Fruit fly (Drosophila melanogaster) whole organism, embryonic: ENCODE results near the gene MED15.

ENCODE experiments used
- CG10274 ChIP-seq: fragments of 200-800 bp; sonication (Bioruptor generic); optimal IDR thresholded peaks from 3 replicates; lab custom pipeline; 2017; ENCODE audit warnings: missing biosample characterization, mild to moderate bottlenecking, missing genetic modification characterization
- CG11247 ChIP-seq: fragments of 200-800 bp; sonication (Bioruptor generic); IDR thresholded peaks from 2 replicates; pipeline ENCODE4 v1.3.6; 2022; ENCODE audit warnings: missing biosample characterization, missing genetic modification characterization
- CG11695 ChIP-seq: fragments of 200-800 bp; sonication (Bioruptor generic); IDR thresholded peaks from 3 replicates; pipeline ENCODE4 v1.3.6; 2022; ENCODE audit warnings: missing biosample characterization, missing genetic modification characterization
- CG14014 ChIP-seq: fragments of 200-800 bp; sonication (Bioruptor generic); IDR thresholded peaks from 2 replicates; pipeline ENCODE4 v1.3.6; 2022; ENCODE audit warnings: missing biosample characterization, missing genetic modification characterization
- CG14667 ChIP-seq: fragments of 200-800 bp; sonication (Bioruptor generic); IDR thresholded peaks from 2 replicates; pipeline ENCODE4 v1.3.6; 2022; ENCODE audit warnings: missing biosample characterization, missing genetic modification characterization
- CG15696 ChIP-seq: fragments of 200-800 bp; sonication (Bioruptor generic); optimal IDR thresholded peaks from 2 replicates; lab custom pipeline; 2019; ENCODE audit warnings: missing biosample characterization, mild to moderate bottlenecking, missing genetic modification characterization, moderate library complexity
- CG17359 ChIP-seq: fragments of 200-800 bp; sonication (Bioruptor generic); optimal IDR thresholded peaks from 3 replicates; lab custom pipeline; 2018; ENCODE audit warnings: missing biosample characterization, mild to moderate bottlenecking, missing genetic modification characterization, moderate library complexity
- CG17568 ChIP-seq: fragments of 200-800 bp; sonication (Bioruptor generic); optimal IDR thresholded peaks from 2 replicates; lab custom pipeline; 2018; ENCODE audit warnings: missing biosample characterization, mild to moderate bottlenecking, missing genetic modification characterization, moderate library complexity
- CG33557 ChIP-seq: fragments of 200-800 bp; sonication (Bioruptor generic); optimal IDR thresholded peaks from 2 replicates; lab custom pipeline; 2019; ENCODE audit warnings: missing biosample characterization, mild to moderate bottlenecking, missing genetic modification characterization, moderate library complexity
- CG4328 ChIP-seq: fragments of 200-800 bp; sonication (Bioruptor generic); optimal IDR thresholded peaks from 3 replicates; lab custom pipeline; 2017; ENCODE audit warnings: missing biosample characterization, missing genetic modification reagents, missing genetic modification characterization
- CG5245 ChIP-seq: fragments of 200-800 bp; sonication (Bioruptor generic); optimal IDR thresholded peaks from 3 replicates; lab custom pipeline; 2016; ENCODE audit warnings: missing biosample characterization, missing genetic modification characterization
- CG6765 ChIP-seq: fragments of 200-800 bp; sonication (Bioruptor generic); optimal IDR thresholded peaks from 3 replicates; lab custom pipeline; 2017; ENCODE audit warnings: missing biosample characterization, mild to moderate bottlenecking, missing genetic modification characterization
- CG6854 ChIP-seq: fragments of 200-800 bp; sonication (Bioruptor generic); optimal IDR thresholded peaks from 3 replicates; lab custom pipeline; 2017; ENCODE audit warnings: missing biosample characterization, mild to moderate bottlenecking, missing genetic modification characterization
- CG7786 ChIP-seq: fragments of 200-800 bp; sonication (Bioruptor generic); optimal IDR thresholded peaks from 2 replicates; lab custom pipeline; 2016; ENCODE audit warnings: missing biosample characterization, missing genetic modification characterization
- CG8290 ChIP-seq, 3 experiments: fragments of 200-800 bp; sonication (Bioruptor generic); optimal IDR thresholded peaks; 2 replicates each; lab custom pipeline; 2016 to 2019; ENCODE audit warnings: missing biosample characterization in 3 of 3, missing genetic modification characterization in 3 of 3, mild to moderate bottlenecking in 2 of 3, moderate library complexity in 1 of 3
- CG8388 ChIP-seq: fragments of 200-800 bp; sonication (Bioruptor generic); optimal IDR thresholded peaks from 2 replicates; lab custom pipeline; 2019; ENCODE audit warnings: missing biosample characterization, mild to moderate bottlenecking, missing genetic modification characterization, moderate library complexity
- CG9215 ChIP-seq: fragments of 200-800 bp; sonication (Bioruptor generic); IDR thresholded peaks from 2 replicates; pipeline ENCODE4 v1.3.6; 2022; ENCODE audit warnings: missing biosample characterization, missing genetic modification characterization
- CG9437 ChIP-seq: fragments of 200-800 bp; sonication (Bioruptor generic); optimal IDR thresholded peaks from 2 replicates; lab custom pipeline; 2018; ENCODE audit warnings: missing biosample characterization, mild to moderate bottlenecking, missing genetic modification characterization
- Camta ChIP-seq: fragments of 200-800 bp; sonication (Bioruptor generic); optimal IDR thresholded peaks from 2 replicates; lab custom pipeline; 2016; ENCODE audit warnings: missing biosample characterization, missing genetic modification characterization
- D19B ChIP-seq: fragments of 200-800 bp; sonication (Bioruptor generic); optimal IDR thresholded peaks from 2 replicates; lab custom pipeline; 2017; ENCODE audit warnings: missing biosample characterization, mild to moderate bottlenecking, missing genetic modification characterization
- Dip3 ChIP-seq: fragments of 200-800 bp; sonication (Bioruptor generic); optimal IDR thresholded peaks from 3 replicates; lab custom pipeline; 2016; ENCODE audit warnings: missing biosample characterization, missing genetic modification characterization
- HHEX ChIP-seq: fragments of 200-800 bp; sonication (Bioruptor generic); optimal IDR thresholded peaks from 3 replicates; lab custom pipeline; 2017; ENCODE audit warnings: missing biosample characterization, mild to moderate bottlenecking, missing genetic modification characterization, missing genetic modification reagents
- Meics ChIP-seq: fragments of 200-800 bp; sonication (Bioruptor generic); optimal IDR thresholded peaks from 2 replicates; lab custom pipeline; 2017; ENCODE audit warnings: missing biosample characterization, mild to moderate bottlenecking, missing genetic modification characterization
- Stat92E ChIP-seq, 3 experiments: fragments of >200 bp in 2 of 3; fragments of 200-800 bp in 1 of 3; sonication (Bioruptor generic) in 1 of 3; optimal IDR thresholded peaks; 2 replicates each; lab custom pipeline; 2017 to 2019; ENCODE audit warnings: missing biosample characterization in 3 of 3, missing genetic modification characterization in 3 of 3, mild to moderate bottlenecking in 1 of 3, moderate library complexity in 1 of 3
- TFAM ChIP-seq: fragments of 200-800 bp; sonication (Bioruptor generic); optimal IDR thresholded peaks from 2 replicates; lab custom pipeline; 2017; ENCODE audit warnings: missing biosample characterization, missing genetic modification characterization, inconsistent platforms
- Taf1 ChIP-seq: fragments of 200-800 bp; sonication (Bioruptor generic); IDR thresholded peaks from 2 replicates; pipeline ENCODE4 v1.3.6; 2022; ENCODE audit warnings: missing biosample characterization, missing genetic modification characterization
- Vsx1 ChIP-seq: fragments of 200-800 bp; sonication (Bioruptor generic); optimal IDR thresholded peaks from 2 replicates; lab custom pipeline; 2017; ENCODE audit warnings: missing biosample characterization, mild to moderate bottlenecking, missing genetic modification characterization, missing genetic modification reagents
- ap ChIP-seq: fragments of 200-800 bp; sonication (Bioruptor generic); IDR thresholded peaks from 2 replicates; pipeline ENCODE4 v1.3.6; 2022; ENCODE audit warnings: missing biosample characterization, missing genetic modification characterization
- ara ChIP-seq: fragments of 200-800 bp; sonication (Bioruptor generic); IDR thresholded peaks from 2 replicates; pipeline ENCODE4 v1.3.6; 2022; ENCODE audit warnings: missing biosample characterization, missing genetic modification characterization
- bab2 ChIP-seq: fragments of 200-800 bp; sonication (Bioruptor generic); optimal IDR thresholded peaks from 2 replicates; lab custom pipeline; 2016; ENCODE audit warnings: missing biosample characterization, missing genetic modification characterization
- bcd ChIP-seq: fragments of 200-800 bp; sonication (Bioruptor generic); optimal IDR thresholded peaks from 2 replicates; lab custom pipeline; 2017; ENCODE audit warnings: missing biosample characterization, mild to moderate bottlenecking, missing genetic modification characterization
- caup ChIP-seq: fragments of 200-800 bp; sonication (Bioruptor generic); optimal IDR thresholded peaks from 3 replicates; lab custom pipeline; 2017; ENCODE audit warnings: missing biosample characterization, mild to moderate bottlenecking, missing genetic modification characterization, moderate library complexity; ENCODE audit not compliant: severe bottlenecking
- ci ChIP-seq: fragments of 200-800 bp; sonication (Bioruptor generic); IDR thresholded peaks from 3 replicates; pipeline ENCODE4 v1.3.6; 2022; ENCODE audit warnings: missing biosample characterization, missing genetic modification characterization
- ems ChIP-seq: fragments of 200-800 bp; sonication (Bioruptor generic); optimal IDR thresholded peaks from 3 replicates; lab custom pipeline; 2016; ENCODE audit warnings: missing biosample characterization, missing genetic modification characterization
- gcm2 ChIP-seq: fragments of 200-800 bp; sonication (Bioruptor generic); optimal IDR thresholded peaks from 2 replicates; lab custom pipeline; 2016; ENCODE audit warnings: missing biosample characterization, missing genetic modification characterization
- her ChIP-seq: fragments of 200-800 bp; sonication (Bioruptor generic); optimal IDR thresholded peaks from 2 replicates; lab custom pipeline; 2016; ENCODE audit warnings: missing biosample characterization, missing genetic modification characterization
- insv ChIP-seq, 2 experiments: fragments of 200-800 bp; sonication (Bioruptor generic); optimal IDR thresholded peaks; 3 replicates each; lab custom pipeline; 2016 to 2018; ENCODE audit warnings: missing biosample characterization in 2 of 2, missing genetic modification characterization in 2 of 2
- lbe ChIP-seq: fragments of 200-800 bp; sonication (Bioruptor generic); optimal IDR thresholded peaks from 2 replicates; lab custom pipeline; 2016; ENCODE audit warnings: missing biosample characterization, mild to moderate bottlenecking, missing genetic modification characterization
- otp ChIP-seq: fragments of 200-800 bp; sonication (Bioruptor generic); IDR thresholded peaks from 3 replicates; pipeline ENCODE4, ENCODE4 v1.3.6; 2022; ENCODE audit warnings: missing biosample characterization, missing genetic modification characterization
- pfk ChIP-seq: fragments of 200-800 bp; sonication (Bioruptor generic); optimal IDR thresholded peaks from 2 replicates; lab custom pipeline; 2018; ENCODE audit warnings: missing biosample characterization, mild to moderate bottlenecking, missing genetic modification characterization, moderate library complexity
- phol ChIP-seq: fragments of 200-800 bp; sonication (Bioruptor generic); optimal IDR thresholded peaks from 3 replicates; lab custom pipeline; 2018; ENCODE audit warnings: missing biosample characterization, mild to moderate bottlenecking, missing genetic modification characterization, moderate library complexity
- scrt ChIP-seq: fragments of 200-800 bp; sonication (Bioruptor generic); optimal IDR thresholded peaks from 2 replicates; lab custom pipeline; 2018; ENCODE audit warnings: missing biosample characterization, mild to moderate bottlenecking, missing genetic modification characterization, moderate library complexity
- sens-2 ChIP-seq: fragments of 200-800 bp; sonication (Bioruptor generic); IDR thresholded peaks from 2 replicates; pipeline ENCODE4 v1.3.6; 2022; ENCODE audit warnings: missing biosample characterization, missing genetic modification characterization
- sima ChIP-seq: fragments of 200-800 bp; sonication (Bioruptor generic); optimal IDR thresholded peaks from 2 replicates; lab custom pipeline; 2016; ENCODE audit warnings: missing biosample characterization, missing genetic modification characterization
- slp2 ChIP-seq: fragments of 200-800 bp; sonication (Bioruptor generic); optimal IDR thresholded peaks from 2 replicates; lab custom pipeline; 2016; ENCODE audit warnings: missing biosample characterization, missing genetic modification characterization
- sqz ChIP-seq: fragments of 200-800 bp; sonication (Bioruptor generic); optimal IDR thresholded peaks from 3 replicates; lab custom pipeline; 2018; ENCODE audit warnings: missing biosample characterization, mild to moderate bottlenecking, missing genetic modification characterization
- tup ChIP-seq: fragments of 200-800 bp; sonication (Bioruptor generic); optimal IDR thresholded peaks from 2 replicates; lab custom pipeline; 2016; ENCODE audit warnings: missing biosample characterization, mild to moderate bottlenecking, missing genetic modification characterization, moderate library complexity
- tx ChIP-seq: fragments of 200-800 bp; sonication (Bioruptor generic); optimal IDR thresholded peaks from 2 replicates; lab custom pipeline; 2016; ENCODE audit warnings: missing biosample characterization, missing genetic modification characterization
- vfl ChIP-seq: fragments of 200-800 bp; sonication (Bioruptor generic); optimal IDR thresholded peaks from 2 replicates; lab custom pipeline; 2016; ENCODE audit warnings: missing biosample characterization, missing genetic modification characterization

Gene MED15

DNA sequence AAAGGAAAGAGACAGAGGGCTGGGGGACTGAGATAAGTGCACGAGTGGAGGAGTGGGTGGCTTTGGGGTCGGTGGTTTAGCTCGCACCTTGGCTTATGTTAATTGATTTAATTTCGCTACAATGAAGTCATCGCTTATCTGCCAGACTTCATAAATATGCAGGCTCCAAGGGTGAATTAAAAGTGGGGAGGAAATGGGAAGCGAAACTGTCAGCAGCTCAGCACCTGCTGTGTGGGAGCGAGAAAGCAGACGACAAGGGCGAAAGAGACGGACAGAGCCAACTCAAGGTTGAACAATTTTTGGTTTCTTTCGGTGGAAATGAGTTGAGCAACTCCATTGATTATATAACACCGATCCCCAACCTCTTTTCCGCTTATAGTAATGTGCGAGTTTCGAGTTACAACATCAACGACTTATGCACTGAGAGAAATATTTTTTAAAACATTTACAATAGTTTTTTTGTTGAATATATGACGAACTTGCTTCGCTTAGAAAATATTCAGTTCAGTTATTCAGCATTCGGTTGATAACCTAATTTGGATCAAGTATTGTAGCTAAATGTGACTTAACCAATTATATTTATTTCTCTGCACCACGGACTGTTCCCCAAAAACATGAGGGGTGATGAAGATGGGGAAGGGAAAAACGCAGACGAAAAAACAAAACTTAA is 47.7 kb downstream of the MED15 start (continued):
- TF ChIP-seq CG4328 (no peak), CG7786 (GFP tag; lab: Kevin White, UChicago) (peak; percentile 64), CG11695 (GFP tag; lab: Robert Waterston, UW) (peak; percentile 87), lbe (no peak), vfl (GFP tag; lab: Kevin White, UChicago) (peak; percentile 35), CG14667 (GFP tag; lab: Robert Waterston, UW) (peak; percentile 70), CG6854 (GFP tag; lab: Kevin White, UChicago) (peak; percentile 58), CG17359 (tag; lab: Kevin White, UChicago) (peak; percentile 92), CG11247 (GFP tag; lab: Robert Waterston, UW) (peak; percentile 52), Dip3 (GFP tag; lab: Kevin White, UChicago) (peak; percentile 40), tx (GFP tag; lab: Kevin White, UChicago) (peak; percentile 73), phol (peak; percentile 86), CG33557 (GFP tag; lab: Kevin White, UChicago) (peak; percentile 84), ap (GFP tag; lab: Robert Waterston, UW) (peak; percentile 87), tup (GFP tag; lab: Kevin White, UChicago) (peak; percentile 67), CG8388 (GFP tag; lab: Kevin White, UChicago) (peak; percentile 93), Camta (peak; percentile 88), insv (GFP tag; optimal IDR thresholded peaks at IDR 0.05; lab: Kevin White, UChicago) (peak in 1 of 2 experiments; percentile 9), Vsx1 (GFP tag; lab: Kevin White, UChicago) (peak; percentile 76), CG6765 (no peak), CG14014 (GFP tag; lab: Robert Waterston, UW) (peak; percentile 75), Taf1 (GFP tag; lab: Robert Waterston, UW) (no peak), scrt (GFP tag; lab: Kevin White, UChicago) (peak; percentile 35), CG9215 (GFP tag; lab: Robert Waterston, UW) (peak; percentile 39; the same call in 1 of the 2 replicates), TFAM (peak; percentile 7), otp (GFP tag; lab: Robert Waterston, UW) (peak; percentile 87), sens-2 (peak; percentile 79), ems (GFP tag; lab: Kevin White, UChicago) (peak; percentile 86), bab2 (GFP tag; lab: Kevin White, UChicago) (peak; percentile 87), CG10274 (peak; percentile 27), slp2 (peak; percentile 64), ara (GFP tag; lab: Robert Waterston, UW) (peak; percentile 90), sqz (GFP tag; lab: Kevin White, UChicago) (no peak), her (GFP tag; lab: Kevin White, UChicago) (peak; percentile 75), caup (GFP tag; lab: Kevin White, UChicago) (peak; percentile 68), CG15696 (tag; lab: Kevin White, UChicago) (peak; percentile 68), CG9437 (GFP tag; lab: Kevin White, UChicago) (peak; percentile 66), pfk (GFP tag; lab: Kevin White, UChicago) (no peak), D19B (GFP tag; lab: Kevin White, UChicago) (no peak), CG8290 (GFP tag; optimal IDR thresholded peaks at IDR 0.05; lab: Kevin White, UChicago) (peak; percentile 71), CG8290 (tag; optimal IDR thresholded peaks at IDR 0.05; lab: Kevin White, UChicago) (peak; percentile 40 to 86), ci (GFP tag; lab: Robert Waterston, UW) (peak; percentile 94), sima (GFP tag; lab: Kevin White, UChicago) (peak; percentile 29), Stat92E (GFP tag; optimal IDR thresholded peaks at IDR 0.05; lab: Kevin White, UChicago) (peak in 1 of 3 experiments; percentile 84), Meics (GFP tag; lab: Kevin White, UChicago) (peak; percentile 39), bcd (GFP tag; lab: Kevin White, UChicago) (peak; percentile 71), HHEX (GFP tag; lab: Kevin White, UChicago) (peak; percentile 75), gcm2 (peak; percentile 49), CG5245 (GFP tag; lab: Kevin White, UChicago) (peak; percentile 81), CG17568 (GFP tag; lab: Kevin White, UChicago) (peak; percentile 82)
